Fruit fly (Drosophila melanogaster): ENCODE results near the gene CG46457.

DNA sequence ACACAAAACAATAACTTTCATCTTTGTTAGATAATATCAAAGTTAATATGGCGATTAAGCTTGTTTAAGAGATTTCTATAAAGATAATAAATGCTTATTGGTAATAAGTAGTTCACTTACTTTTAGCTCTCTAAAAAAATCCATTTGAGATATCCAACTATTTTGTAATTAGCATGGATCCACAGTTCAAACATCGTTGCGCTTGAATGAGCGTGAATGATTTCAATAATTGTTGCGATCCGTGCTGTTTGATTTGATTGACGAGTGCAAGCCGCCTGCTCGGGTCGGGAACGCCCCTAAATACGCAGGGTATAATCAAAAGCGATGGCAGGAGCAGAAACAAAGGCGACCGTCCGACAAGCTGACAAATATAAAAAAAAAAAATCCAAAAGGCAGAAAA is 2.5 kb downstream of the CG46457 start:
- TF ChIP-seq h (optimal IDR thresholded peaks at IDR 0.05) (no peak), Sin3A (optimal IDR thresholded peaks at IDR 0.05) (no peak), psq (optimal IDR thresholded peaks at IDR 0.05) (no peak), Myc (optimal IDR thresholded peaks at IDR 0.05) (no peak), insv (optimal IDR thresholded peaks at IDR 0.05) (no peak), ttk (optimal IDR thresholded peaks at IDR 0.05) (no peak)
